Fruit fly (Drosophila melanogaster) whole organism, pupa: ENCODE data around the gene Dic61B.

Experiments used
- CG10348 ChIP-seq: fragments of 200-800 bp; sonication (Bioruptor generic); IDR thresholded peaks from 2 replicates; pipeline ENCODE4 v1.3.6; 2022; ENCODE audit warnings: missing biosample characterization, missing genetic modification characterization
- CG12605 ChIP-seq: fragments of 200-800 bp; sonication (Bioruptor generic); IDR thresholded peaks from 2 replicates; pipeline ENCODE4 v1.3.6; 2022; ENCODE audit warnings: missing biosample characterization, missing genetic modification characterization
- CG13204 ChIP-seq: fragments of 200-800 bp; sonication (Bioruptor generic); optimal IDR thresholded peaks from 2 replicates; lab custom pipeline; 2018; ENCODE audit warnings: missing biosample characterization, mild to moderate bottlenecking, missing genetic modification characterization, moderate library complexity
- CG14655 ChIP-seq: fragments of 200-800 bp; sonication (Bioruptor generic); optimal IDR thresholded peaks from 3 replicates; lab custom pipeline; 2017; ENCODE audit warnings: mild to moderate bottlenecking, missing biosample characterization, missing genetic modification reagents, missing genetic modification characterization
- CG15710 ChIP-seq: fragments of 200-800 bp; sonication (Bioruptor generic); optimal IDR thresholded peaks from 2 replicates; lab custom pipeline; 2018; ENCODE audit warnings: missing biosample characterization, mild to moderate bottlenecking, missing genetic modification characterization, moderate library complexity
- CG17806 ChIP-seq: fragments of 200-800 bp; sonication (Bioruptor generic); optimal IDR thresholded peaks from 2 replicates; lab custom pipeline; 2018; ENCODE audit warnings: missing biosample characterization, mild to moderate bottlenecking, missing genetic modification characterization, moderate library complexity
- CG32121 ChIP-seq: fragments of 200-800 bp; sonication (Bioruptor generic); IDR thresholded peaks from 2 replicates; pipeline ENCODE4 v1.3.6; 2022; ENCODE audit warnings: missing biosample characterization, missing genetic modification characterization
- CG34367 ChIP-seq: fragments of 200-800 bp; sonication (Bioruptor generic); optimal IDR thresholded peaks from 2 replicates; lab custom pipeline; 2018; ENCODE audit warnings: missing biosample characterization, mild to moderate bottlenecking, missing genetic modification characterization
- CG4496 ChIP-seq: fragments of 200-800 bp; sonication (Bioruptor generic); IDR thresholded peaks from 3 replicates; pipeline ENCODE4 v1.3.6; 2022; ENCODE audit warnings: missing biosample characterization, missing genetic modification characterization
- CG8159 ChIP-seq: fragments of 200-800 bp; sonication (Bioruptor generic); optimal IDR thresholded peaks from 3 replicates; lab custom pipeline; 2018; ENCODE audit warnings: missing biosample characterization, mild to moderate bottlenecking, missing genetic modification characterization, moderate library complexity
- CG8301 ChIP-seq: fragments of 200-800 bp; sonication (Bioruptor generic); optimal IDR thresholded peaks from 2 replicates; lab custom pipeline; 2018; ENCODE audit warnings: missing biosample characterization, mild to moderate bottlenecking, missing genetic modification characterization
- CG9948 ChIP-seq: fragments of 200-800 bp; sonication (Bioruptor generic); optimal IDR thresholded peaks from 2 replicates; lab custom pipeline; 2018; ENCODE audit warnings: missing biosample characterization, mild to moderate bottlenecking, missing genetic modification characterization, moderate library complexity
- D1 ChIP-seq: fragments of 200-800 bp; sonication (Bioruptor generic); optimal IDR thresholded peaks from 2 replicates; lab custom pipeline; 2018; ENCODE audit warnings: missing biosample characterization, mild to moderate bottlenecking, missing genetic modification characterization, moderate library complexity
- EcR ChIP-seq: fragments of 200-800 bp; sonication (Bioruptor generic); optimal IDR thresholded peaks from 3 replicates; lab custom pipeline; 2019; ENCODE audit warnings: missing biosample characterization, missing genetic modification characterization, mild to moderate bottlenecking, moderate library complexity, missing genetic modification reagents
- Ets98B ChIP-seq: fragments of 200-800 bp; sonication (Bioruptor generic); IDR thresholded peaks from 2 replicates; pipeline ENCODE4 v1.3.6; 2022; ENCODE audit warnings: missing biosample characterization, missing genetic modification characterization
- Pif1A ChIP-seq: fragments of 200-800 bp; sonication (Bioruptor generic); optimal IDR thresholded peaks from 3 replicates; lab custom pipeline; 2016; ENCODE audit warnings: missing biosample characterization, missing genetic modification characterization
- Pif1B ChIP-seq: fragments of 200-800 bp; sonication (Bioruptor generic); optimal IDR thresholded peaks from 3 replicates; lab custom pipeline; 2016; ENCODE audit warnings: missing biosample characterization, missing genetic modification characterization
- Snoo ChIP-seq: fragments of 200-800 bp; sonication (Bioruptor generic); optimal IDR thresholded peaks from 3 replicates; lab custom pipeline; 2017; ENCODE audit warnings: missing biosample characterization, mild to moderate bottlenecking, missing genetic modification characterization, inconsistent platforms
- fd96Ca ChIP-seq: fragments of 200-800 bp; sonication (Bioruptor generic); IDR thresholded peaks from 3 replicates; pipeline ENCODE4 v1.3.6; 2022; ENCODE audit warnings: missing biosample characterization, missing genetic modification characterization
- gl ChIP-seq: fragments of 200-800 bp; sonication (Bioruptor generic); optimal IDR thresholded peaks from 2 replicates; lab custom pipeline; 2018; ENCODE audit warnings: missing biosample characterization, mild to moderate bottlenecking, missing genetic modification characterization
- rn ChIP-seq: fragments of 200-800 bp; sonication (Bioruptor generic); IDR thresholded peaks from 2 replicates; pipeline ENCODE4 v1.3.6; 2022; ENCODE audit warnings: missing biosample characterization, missing genetic modification characterization

Gene Dic61B

DNA sequence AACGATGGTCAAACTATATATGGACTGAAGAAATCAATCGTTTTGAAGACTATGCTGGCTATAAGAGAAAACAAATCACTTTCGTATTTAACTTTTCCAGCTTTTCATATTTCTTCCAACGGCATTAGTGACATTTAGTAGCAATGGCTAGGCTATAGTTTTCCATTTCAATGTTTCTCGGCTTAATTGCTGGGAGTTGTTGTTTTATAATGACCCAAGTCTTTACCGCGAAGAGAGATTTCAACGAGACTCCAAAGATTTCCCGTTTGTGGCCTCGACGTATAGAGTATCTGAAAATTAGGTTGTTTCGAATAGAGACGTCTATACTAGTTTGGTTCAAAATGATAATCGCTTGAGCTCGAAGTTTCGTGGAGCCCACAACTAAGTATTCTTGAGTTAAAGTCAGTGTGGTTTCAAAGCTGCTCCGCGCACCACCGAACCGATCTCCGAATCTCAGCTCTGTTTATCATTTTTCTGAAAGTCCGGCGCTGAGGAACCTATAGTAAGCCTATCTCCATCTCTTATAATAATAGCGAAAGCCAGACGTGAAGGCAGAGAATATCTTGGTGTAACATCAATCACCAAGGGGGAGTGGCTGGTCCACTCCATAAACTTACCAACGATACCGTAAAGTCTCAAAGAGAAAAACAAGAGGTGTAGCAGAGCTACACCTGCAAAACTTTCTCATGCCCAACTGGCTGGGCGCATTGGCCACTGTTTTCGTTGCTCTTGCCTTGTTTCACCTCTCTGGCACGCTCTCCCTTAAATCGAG lies 27.3 kb upstream of the Dic61B start, which contains the start of gene CG13875:
Gene CG13875, plus strand, starts transcription at position 434 of the 772 bp plus-strand sequence.
- TF ChIP-seq EcR (GFP tag; lab: Kevin White, UChicago) (peak; percentile 39), Snoo (tag; lab: Kevin White, UChicago) (no peak), Pif1A (GFP tag; lab: Kevin White, UChicago) (no peak), CG8159 (tag; lab: Kevin White, UChicago) (peak; percentile 23), CG34367 (tag; lab: Kevin White, UChicago) (no peak), Pif1B (GFP tag; lab: Kevin White, UChicago) (no peak), D1 (no peak), fd96Ca (GFP tag; lab: Robert Waterston, UW) (no peak), CG17806 (no peak), Ets98B (GFP tag; lab: Robert Waterston, UW) (no peak), rn (GFP tag; lab: Robert Waterston, UW) (no peak)

DNA sequence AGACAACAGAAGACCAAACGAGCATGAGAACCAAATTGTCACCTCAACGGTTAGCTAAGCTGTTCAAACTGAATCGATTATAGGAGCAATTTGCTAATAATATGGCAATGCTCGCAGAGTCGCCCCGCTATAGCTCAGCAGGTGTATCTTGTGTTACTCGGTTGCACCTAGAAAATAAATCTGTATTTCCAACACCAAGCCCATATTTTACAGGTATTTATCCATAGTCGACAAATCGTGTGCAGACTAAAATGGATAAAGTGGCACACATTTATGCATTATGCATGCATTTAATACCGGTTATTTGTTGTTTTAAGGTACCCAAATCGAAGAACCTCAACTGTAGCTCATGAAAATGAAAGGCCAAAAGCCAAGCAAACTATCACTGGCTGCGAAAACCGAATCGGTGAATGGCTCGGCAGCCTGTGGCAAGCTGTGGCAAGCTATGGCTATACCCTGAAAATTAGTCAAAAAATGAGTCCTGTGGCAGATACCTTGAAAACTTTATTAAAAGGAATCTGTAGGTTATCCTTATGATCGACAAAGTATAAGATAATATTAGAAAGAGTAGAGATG lies 26.6 kb upstream of the Dic61B start, which contains the start of gene Vdup1:
Gene Vdup1, minus strand, starts transcription at position 51 of the 576 bp plus-strand sequence.
- TF ChIP-seq fd96Ca (GFP tag; lab: Robert Waterston, UW) (no peak), Ets98B (GFP tag; lab: Robert Waterston, UW) (no peak), Snoo (tag; lab: Kevin White, UChicago) (no peak), CG34367 (tag; lab: Kevin White, UChicago) (no peak), CG9948 (tag; lab: Kevin White, UChicago) (no peak), Pif1A (GFP tag; lab: Kevin White, UChicago) (no peak), CG14655 (GFP tag; lab: Kevin White, UChicago) (no peak), CG8301 (tag; lab: Kevin White, UChicago) (no peak), CG8159 (tag; lab: Kevin White, UChicago) (no peak), gl (tag; lab: Kevin White, UChicago) (no peak), CG10348 (GFP tag; lab: Robert Waterston, UW) (no peak), Pif1B (GFP tag; lab: Kevin White, UChicago) (no peak)
- TF ChIP-seq, all 21 proteins: peak for 0

DNA sequence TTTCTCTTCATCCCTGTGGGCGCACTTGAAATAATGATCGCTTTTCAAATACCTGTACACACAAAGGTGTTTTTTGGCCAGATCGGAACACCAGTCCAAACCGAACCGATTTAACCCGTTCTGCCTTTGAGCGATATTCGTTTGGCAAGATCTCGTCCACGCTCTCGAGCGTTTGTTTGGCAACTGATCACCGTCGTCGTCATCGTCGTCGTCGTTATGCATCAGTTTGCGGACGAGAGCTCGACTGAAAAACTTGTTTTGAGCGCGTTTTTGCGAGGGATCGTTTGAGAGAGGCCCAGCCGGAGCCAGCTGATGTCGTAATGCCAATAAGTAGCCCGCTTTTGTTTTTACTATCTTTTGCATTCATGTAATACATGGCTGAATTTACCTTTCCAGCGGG lies 26.1 kb upstream of the Dic61B start:
- TF ChIP-seq CG12605 (GFP tag; lab: Robert Waterston, UW) = no peak
- TF ChIP-seq EcR (GFP tag; lab: Kevin White, UChicago) = peak; percentile 14
- peak; percentile 0 for TF ChIP-seq CG17806

DNA sequence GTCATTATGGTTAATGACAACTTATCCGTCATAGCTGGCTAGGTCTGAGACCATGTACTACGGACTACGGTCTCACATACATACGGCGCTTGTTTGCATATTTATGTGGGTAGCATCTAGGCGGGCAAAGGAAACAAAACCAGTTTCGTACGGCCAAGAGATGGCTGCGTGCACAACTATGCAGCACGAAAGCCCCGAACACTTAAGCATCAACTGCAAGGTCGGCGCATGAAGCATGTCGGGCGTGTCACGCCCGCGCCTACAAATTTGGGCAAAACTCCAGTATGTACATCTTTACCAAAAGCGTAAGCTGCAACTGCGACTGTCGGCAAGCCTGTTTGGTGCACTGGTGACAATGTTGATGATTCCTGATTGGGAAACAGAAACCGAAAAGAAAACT lies 25.5 kb upstream of the Dic61B start:
- TF ChIP-seq CG34367 (tag; lab: Kevin White, UChicago) = no peak
- no peak for TF ChIP-seq CG17806
- TF ChIP-seq, all 21 proteins: peak for 0

DNA sequence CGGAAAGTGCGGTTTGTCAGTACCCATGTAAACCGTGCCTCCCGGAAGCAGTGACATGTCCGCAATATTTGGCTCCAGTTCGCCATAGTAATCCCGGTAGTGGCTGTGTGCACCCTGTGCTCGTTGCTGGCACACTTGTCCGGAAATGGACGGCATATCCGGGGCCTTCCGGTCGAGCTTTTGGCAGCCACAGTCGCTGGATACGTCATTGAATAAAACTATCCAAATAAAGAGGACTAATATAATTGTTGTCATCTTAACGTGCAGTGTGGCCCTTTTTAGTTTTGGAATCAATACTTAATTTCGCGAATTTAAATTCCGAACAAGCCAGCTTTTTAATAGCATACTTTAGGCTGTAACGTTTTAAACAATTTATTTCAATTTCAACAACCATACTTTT lies 23.6 kb upstream of the Dic61B start, which contains the start of gene CG7049:
Gene CG7049, minus strand, starts transcription at position 280 of the 400 bp plus-strand sequence.
- no peak for TF ChIP-seq CG8301 (tag; lab: Kevin White, UChicago)
- TF ChIP-seq gl (tag; lab: Kevin White, UChicago) = no peak
- TF ChIP-seq EcR (GFP tag; lab: Kevin White, UChicago) = no peak
- no peak for TF ChIP-seq rn (GFP tag; lab: Robert Waterston, UW)
- no peak for TF ChIP-seq CG13204 (GFP tag; lab: Kevin White, UChicago)
- TF ChIP-seq CG15710 (tag; lab: Kevin White, UChicago) = no peak
- no peak for TF ChIP-seq CG14655 (GFP tag; lab: Kevin White, UChicago)
- no peak for TF ChIP-seq D1
- TF ChIP-seq Pif1A (GFP tag; lab: Kevin White, UChicago) = no peak
- TF ChIP-seq CG32121 (GFP tag; lab: Robert Waterston, UW) = no peak
- TF ChIP-seq CG10348 (GFP tag; lab: Robert Waterston, UW) = no peak
- TF ChIP-seq CG8159 (tag; lab: Kevin White, UChicago) = no peak
- no peak for TF ChIP-seq CG17806
- no peak for TF ChIP-seq Pif1B (GFP tag; lab: Kevin White, UChicago)
- TF ChIP-seq CG4496 = no peak
- no peak for TF ChIP-seq CG12605 (GFP tag; lab: Robert Waterston, UW)
- TF ChIP-seq, all 21 proteins: peak for 0

DNA sequence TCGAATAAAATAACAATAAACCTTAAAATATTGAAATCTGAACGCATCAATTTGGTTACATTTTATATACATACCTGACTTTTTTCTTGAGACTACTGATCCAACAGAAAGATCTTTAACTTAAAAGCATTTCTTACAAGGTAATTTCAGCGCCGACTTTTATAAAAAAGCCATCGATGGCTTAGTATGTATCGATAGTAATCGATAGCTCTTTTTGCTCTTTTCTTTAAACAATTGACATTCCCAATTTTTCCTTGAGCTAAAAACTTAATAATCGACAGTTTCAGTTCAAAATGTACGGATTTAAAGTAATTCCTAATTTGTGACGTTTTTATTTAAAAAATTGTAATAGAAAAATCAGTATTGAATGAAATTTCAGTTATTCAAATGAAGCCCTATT lies 22.1 kb upstream of the Dic61B start:
- no peak for TF ChIP-seq CG17806
- no peak for TF ChIP-seq CG14655 (GFP tag; lab: Kevin White, UChicago)

DNA sequence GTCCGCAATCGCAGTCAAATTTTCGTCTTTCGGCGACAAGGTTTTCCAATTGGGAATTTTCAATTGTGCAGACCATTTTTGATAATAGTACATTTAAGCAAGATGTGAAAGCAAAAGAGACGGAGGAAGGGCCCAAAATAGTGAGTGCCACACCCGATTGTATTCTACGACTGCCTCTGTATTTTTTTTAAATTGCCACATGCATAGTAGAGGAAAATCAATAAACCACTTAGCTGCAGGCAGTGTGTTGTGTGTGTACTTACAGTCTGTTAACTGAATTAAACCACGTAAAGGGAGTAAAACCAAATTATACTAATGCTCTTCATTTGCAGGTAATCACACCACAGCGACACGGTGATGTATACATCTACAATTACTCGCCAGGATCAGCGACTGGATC lies 19.3 kb upstream of the Dic61B start:
- no peak for TF ChIP-seq CG14655 (GFP tag; lab: Kevin White, UChicago)
- TF ChIP-seq Pif1B (GFP tag; lab: Kevin White, UChicago) = no peak
- no peak for TF ChIP-seq fd96Ca (GFP tag; lab: Robert Waterston, UW)
- no peak for TF ChIP-seq CG9948 (tag; lab: Kevin White, UChicago)
- no peak for TF ChIP-seq Pif1A (GFP tag; lab: Kevin White, UChicago)
- no peak for TF ChIP-seq CG17806
- no peak for TF ChIP-seq CG32121 (GFP tag; lab: Robert Waterston, UW)
- TF ChIP-seq CG8301 (tag; lab: Kevin White, UChicago) = no peak
- TF ChIP-seq Ets98B (GFP tag; lab: Robert Waterston, UW) = no peak
